Fruit fly (Drosophila melanogaster): ENCODE data around the gene usp.

DNA sequence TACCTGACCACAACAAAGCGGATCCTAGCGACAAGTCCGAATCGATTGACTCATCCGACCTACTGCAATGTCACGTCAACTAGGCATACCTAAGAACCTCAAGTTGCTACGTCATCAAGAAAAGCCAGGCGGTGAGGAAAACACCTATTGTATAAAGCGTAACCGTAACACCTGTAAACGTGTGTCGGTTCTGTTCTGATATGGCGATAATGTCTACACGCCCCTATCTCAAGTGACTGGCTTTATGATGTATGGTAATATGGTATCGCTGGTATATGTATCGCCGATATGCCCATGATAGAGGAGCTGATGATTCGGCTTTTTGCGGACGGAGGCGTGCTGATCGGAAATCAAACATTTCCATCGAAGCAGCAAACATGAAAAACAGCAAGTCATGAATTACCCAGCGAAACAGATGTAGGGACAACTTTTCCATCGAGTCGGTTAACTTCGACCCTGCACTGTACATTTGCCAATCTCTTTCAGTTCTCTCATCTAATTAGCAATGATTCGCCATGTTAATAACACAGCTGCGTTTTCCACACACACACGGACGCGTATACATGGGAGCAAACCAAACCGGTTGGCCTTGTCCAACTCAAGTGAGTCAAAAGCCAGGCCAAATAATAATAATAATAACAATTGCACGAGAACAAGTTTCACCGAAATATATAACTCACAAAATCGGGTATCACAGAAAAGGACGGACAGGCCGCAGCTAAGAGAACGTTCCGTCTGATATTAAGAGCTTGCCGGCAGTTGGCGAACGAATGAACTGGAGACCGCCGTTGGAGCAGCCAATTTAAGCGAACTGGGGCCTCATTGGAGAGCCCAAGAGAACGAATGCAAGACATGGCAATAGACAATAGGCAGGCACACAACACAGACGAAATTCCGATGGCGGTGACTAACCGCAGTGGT is 27.9 kb upstream of the usp start:
- TF ChIP-seq CG8478 (optimal IDR thresholded peaks at IDR 0.05), result no peak
- TF ChIP-seq CTCF (optimal IDR thresholded peaks at IDR 0.05), result no peak

Measured in S2 (cell line).